Worm (Caenorhabditis elegans) whole organism, L4/young adult: ENCODE results near the gene ZK287.1.

Experiments
- W03F9.2 ChIP-seq: fragments of 150-350 bp; optimal IDR thresholded peaks from 2 replicates; lab custom pipeline; 2014; ENCODE audit warnings: missing biosample characterization, missing genetic modification characterization
- dao-5 ChIP-seq: sonication (generic microtip); optimal IDR thresholded peaks from 2 replicates; lab custom pipeline; 2016; ENCODE audit warnings: missing genotype, missing genetic modification characterization, moderate library complexity, missing compliant biosample characterization
- him-1 ChIP-seq: sonication (generic microtip); optimal IDR thresholded peaks from 2 replicates; lab custom pipeline; 2016; ENCODE audit warnings: missing genotype, missing genetic modification reagents, missing genetic modification characterization, missing compliant biosample characterization

DNA sequence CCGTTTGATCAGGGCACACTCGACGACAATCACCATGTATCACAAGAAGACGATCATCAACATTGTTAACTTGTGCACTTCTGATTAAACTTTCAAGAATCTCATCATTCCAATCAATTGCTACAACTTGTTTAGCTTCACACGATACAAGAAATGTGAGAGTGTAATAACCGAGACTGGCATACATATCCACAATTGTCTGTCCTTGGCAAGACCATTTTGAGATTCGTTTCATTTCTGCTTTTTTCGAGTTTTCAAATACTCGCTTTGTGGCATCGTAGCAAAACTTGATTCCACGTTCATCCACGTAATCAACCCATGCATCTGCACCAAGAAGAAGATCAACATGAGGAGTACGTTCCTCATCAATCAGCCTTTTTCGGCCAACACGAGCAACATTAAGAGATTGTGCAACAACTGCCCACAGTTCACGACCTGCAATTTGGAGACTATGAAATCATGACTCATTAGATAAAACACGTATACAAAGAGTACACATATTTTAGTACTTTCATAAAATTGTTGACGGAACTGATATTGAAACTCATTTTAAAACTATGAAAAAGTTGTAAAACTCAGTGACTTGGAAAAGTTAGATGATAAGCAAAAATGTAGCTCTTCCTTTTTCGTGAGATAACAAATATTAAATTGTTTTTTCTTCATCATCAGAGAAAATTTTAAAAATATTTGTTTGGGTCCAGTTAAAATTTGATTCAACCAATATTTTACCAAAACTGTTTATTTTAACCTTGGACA lies 46.1 kb downstream of the ZK287.1 start:
- TF ChIP-seq him-1 (no peak), dao-5 (tag; lab: Kevin White, UChicago) (no peak), W03F9.2 (tag; lab: Kevin White, UChicago) (no peak)
